Fruit fly (Drosophila melanogaster) whole organism, embryonic: ENCODE measurements around the gene CG43931.

Experiments used
- Atf3 ChIP-seq: fragments of 200-800 bp; sonication (Bioruptor generic); optimal IDR thresholded peaks from 3 replicates; lab custom pipeline; 2016; ENCODE audit warnings: missing biosample characterization, missing genetic modification characterization
- Bdp1 ChIP-seq: fragments of 200-800 bp; sonication (Bioruptor generic); optimal IDR thresholded peaks from 3 replicates; lab custom pipeline; 2016; ENCODE audit warnings: missing biosample characterization, missing genetic modification characterization
- CG10366 ChIP-seq: fragments of 200-800 bp; sonication (Bioruptor generic); IDR thresholded peaks from 2 replicates; pipeline ENCODE4 v1.3.6; 2022; ENCODE audit warnings: missing biosample characterization, missing genetic modification characterization
- CG10431 ChIP-seq: fragments of 200-800 bp; sonication (Bioruptor generic); optimal IDR thresholded peaks from 3 replicates; lab custom pipeline; 2018; ENCODE audit warnings: missing biosample characterization, mild to moderate bottlenecking, missing genetic modification characterization
- CG11696 ChIP-seq: fragments of 200-800 bp; sonication (Bioruptor generic); IDR thresholded peaks from 2 replicates; pipeline ENCODE4 v1.3.6; 2022; ENCODE audit warnings: missing biosample characterization, missing genetic modification characterization
- CG12155 ChIP-seq: fragments of 200-800 bp; sonication (Bioruptor generic); optimal IDR thresholded peaks from 3 replicates; lab custom pipeline; 2016; ENCODE audit warnings: missing biosample characterization, missing genetic modification characterization
- CG12391 ChIP-seq: fragments of 200-800 bp; sonication (Bioruptor generic); optimal IDR thresholded peaks from 3 replicates; lab custom pipeline; 2018; ENCODE audit warnings: missing biosample characterization, mild to moderate bottlenecking, missing genetic modification characterization, moderate library complexity
- CG12744 ChIP-seq: fragments of 200-800 bp; sonication (Bioruptor generic); optimal IDR thresholded peaks from 2 replicates; lab custom pipeline; 2016; ENCODE audit warnings: missing biosample characterization, missing genetic modification characterization
- CG1603 ChIP-seq: fragments of 200-800 bp; sonication (Bioruptor generic); optimal IDR thresholded peaks from 2 replicates; lab custom pipeline; 2019; ENCODE audit warnings: missing biosample characterization, mild to moderate bottlenecking, missing genetic modification characterization, moderate library complexity
- CG1647 ChIP-seq: fragments of 200-800 bp; sonication (Bioruptor generic); optimal IDR thresholded peaks from 3 replicates; lab custom pipeline; 2016; ENCODE audit warnings: missing biosample characterization, missing genetic modification characterization
- CG17385 ChIP-seq: fragments of 200-800 bp; sonication (Bioruptor generic); optimal IDR thresholded peaks from 3 replicates; lab custom pipeline; 2018; ENCODE audit warnings: missing biosample characterization, mild to moderate bottlenecking, missing genetic modification characterization
- CG18011 ChIP-seq: fragments of 200-800 bp; sonication (Bioruptor generic); optimal IDR thresholded peaks from 2 replicates; lab custom pipeline; 2017; ENCODE audit warnings: missing biosample characterization, missing genetic modification characterization, mild to moderate bottlenecking, moderate library complexity, missing genotype
- CG2199 ChIP-seq: fragments of 200-800 bp; sonication (Bioruptor generic); IDR thresholded peaks from 3 replicates; pipeline ENCODE4 v1.3.6; 2022; ENCODE audit warnings: missing biosample characterization, missing genetic modification characterization
- CG30431 ChIP-seq: fragments of 200-800 bp; sonication (Bioruptor generic); optimal IDR thresholded peaks from 2 replicates; lab custom pipeline; 2017; ENCODE audit warnings: missing biosample characterization, missing genetic modification characterization
- CG4328 ChIP-seq: fragments of 200-800 bp; sonication (Bioruptor generic); optimal IDR thresholded peaks from 3 replicates; lab custom pipeline; 2017; ENCODE audit warnings: missing biosample characterization, missing genetic modification reagents, missing genetic modification characterization
- CG4360 ChIP-seq: fragments of 200-800 bp; sonication (Bioruptor generic); IDR thresholded peaks from 2 replicates; pipeline ENCODE4 v1.3.6; 2022; ENCODE audit warnings: missing biosample characterization, missing genetic modification characterization
- CG4820 ChIP-seq: fragments of 200-800 bp; sonication (Bioruptor generic); optimal IDR thresholded peaks from 3 replicates; lab custom pipeline; 2016; ENCODE audit warnings: missing biosample characterization, missing genetic modification characterization
- CG6254 ChIP-seq: fragments of 200-800 bp; sonication (Bioruptor generic); optimal IDR thresholded peaks from 3 replicates; lab custom pipeline; 2017; ENCODE audit warnings: mild to moderate bottlenecking, missing biosample characterization, missing genetic modification reagents, missing genetic modification characterization
- CG8290 ChIP-seq, 3 experiments: fragments of 200-800 bp; sonication (Bioruptor generic); optimal IDR thresholded peaks; 2 replicates each; lab custom pipeline; 2016 to 2019; ENCODE audit warnings: missing biosample characterization in 3 of 3, missing genetic modification characterization in 3 of 3, mild to moderate bottlenecking in 2 of 3, moderate library complexity in 1 of 3
- CG8359 ChIP-seq: fragments of 200-800 bp; sonication (Bioruptor generic); optimal IDR thresholded peaks from 2 replicates; lab custom pipeline; 2017; ENCODE audit warnings: missing biosample characterization, mild to moderate bottlenecking, missing genetic modification characterization, borderline replicate concordance
- CHES-1-like ChIP-seq: fragments of 200-800 bp; sonication (Bioruptor generic); optimal IDR thresholded peaks from 2 replicates; lab custom pipeline; 2016; ENCODE audit warnings: missing biosample characterization, missing genetic modification characterization
- Fer3 ChIP-seq: fragments of 200-800 bp; sonication (Bioruptor generic); optimal IDR thresholded peaks from 2 replicates; lab custom pipeline; 2018; ENCODE audit warnings: missing biosample characterization, mild to moderate bottlenecking, missing genetic modification characterization, moderate library complexity
- Gug ChIP-seq: fragments of 200-800 bp; sonication (Bioruptor generic); IDR thresholded peaks from 4 replicates; pipeline ENCODE4 v1.3.6; 2022; ENCODE audit warnings: missing biosample characterization, missing genetic modification characterization
- H2.0 ChIP-seq: fragments of 200-800 bp; sonication (Bioruptor generic); IDR thresholded peaks from 2 replicates; pipeline ENCODE4 v1.3.6; 2022; ENCODE audit warnings: missing biosample characterization, missing genetic modification characterization
- HLH54F ChIP-seq: fragments of 200-800 bp; sonication (Bioruptor generic); optimal IDR thresholded peaks from 3 replicates; lab custom pipeline; 2016; ENCODE audit warnings: missing biosample characterization, missing genetic modification characterization
- Jarid2 ChIP-seq: fragments of 200-800 bp; sonication (Bioruptor generic); optimal IDR thresholded peaks from 3 replicates; lab custom pipeline; 2017; ENCODE audit warnings: mild to moderate bottlenecking, missing biosample characterization, missing genetic modification reagents, missing genetic modification characterization
- Kr ChIP-seq: fragments of 200-800 bp; sonication (Bioruptor generic); optimal IDR thresholded peaks from 2 replicates; lab custom pipeline; 2017; ENCODE audit warnings: missing biosample characterization, mild to moderate bottlenecking, missing genetic modification characterization
- Nf-YA ChIP-seq: fragments of 200-800 bp; sonication (Bioruptor generic); IDR thresholded peaks from 2 replicates; pipeline ENCODE4 v1.3.6; 2022; ENCODE audit warnings: missing biosample characterization, missing genetic modification characterization
- Nf-YB ChIP-seq: fragments of 200-800 bp; sonication (Bioruptor generic); optimal IDR thresholded peaks from 3 replicates; lab custom pipeline; 2019; ENCODE audit warnings: missing biosample characterization, mild to moderate bottlenecking, missing genetic modification characterization, moderate library complexity
- Nf-YC ChIP-seq: fragments of 200-800 bp; optimal IDR thresholded peaks from 3 replicates; lab custom pipeline; 2019; ENCODE audit warnings: missing biosample characterization, mild to moderate bottlenecking, missing genetic modification characterization, moderate library complexity
- Ptx1 ChIP-seq: fragments of 200-800 bp; sonication (Bioruptor generic); IDR thresholded peaks from 2 replicates; pipeline ENCODE4 v1.3.6; 2022; ENCODE audit warnings: missing biosample characterization, missing genetic modification characterization
- Side ChIP-seq: fragments of 200-800 bp; sonication (Bioruptor generic); optimal IDR thresholded peaks from 2 replicates; lab custom pipeline; 2016; ENCODE audit warnings: missing biosample characterization, missing genetic modification characterization
- abd-A ChIP-seq: fragments of 200-800 bp; sonication (Bioruptor generic); optimal IDR thresholded peaks from 3 replicates; lab custom pipeline; 2019; ENCODE audit warnings: missing biosample characterization, mild to moderate bottlenecking, missing genetic modification characterization, moderate library complexity
- ac ChIP-seq: fragments of 200-800 bp; sonication (Bioruptor generic); optimal IDR thresholded peaks from 3 replicates; lab custom pipeline; 2017; ENCODE audit warnings: missing biosample characterization, mild to moderate bottlenecking, missing genetic modification characterization
- ara ChIP-seq: fragments of 200-800 bp; sonication (Bioruptor generic); IDR thresholded peaks from 2 replicates; pipeline ENCODE4 v1.3.6; 2022; ENCODE audit warnings: missing biosample characterization, missing genetic modification characterization
- caup ChIP-seq: fragments of 200-800 bp; sonication (Bioruptor generic); optimal IDR thresholded peaks from 3 replicates; lab custom pipeline; 2017; ENCODE audit warnings: missing biosample characterization, mild to moderate bottlenecking, missing genetic modification characterization, moderate library complexity; ENCODE audit not compliant: severe bottlenecking
- crol ChIP-seq: fragments of 200-800 bp; sonication (Bioruptor generic); IDR thresholded peaks from 2 replicates; pipeline ENCODE4 v1.3.6; 2022; ENCODE audit warnings: missing biosample characterization, missing genetic modification characterization
- danr ChIP-seq: fragments of 200-800 bp; sonication (Bioruptor generic); IDR thresholded peaks from 2 replicates; pipeline ENCODE4 v1.3.6; 2022; ENCODE audit warnings: missing biosample characterization, missing genetic modification characterization
- dmrt11E ChIP-seq: fragments of 200-800 bp; sonication (Bioruptor generic); optimal IDR thresholded peaks from 3 replicates; lab custom pipeline; 2018; ENCODE audit warnings: missing biosample characterization, mild to moderate bottlenecking, missing genetic modification characterization, moderate library complexity
- gfzf ChIP-seq: fragments of 200-800 bp; sonication (Bioruptor generic); optimal IDR thresholded peaks from 2 replicates; lab custom pipeline; 2016; ENCODE audit warnings: missing biosample characterization, mild to moderate bottlenecking, missing genetic modification characterization, moderate library complexity
- her ChIP-seq: fragments of 200-800 bp; sonication (Bioruptor generic); optimal IDR thresholded peaks from 2 replicates; lab custom pipeline; 2016; ENCODE audit warnings: missing biosample characterization, missing genetic modification characterization
- knrl ChIP-seq: fragments of 200-800 bp; sonication (Bioruptor generic); IDR thresholded peaks from 3 replicates; pipeline ENCODE4 v1.3.6; 2022; ENCODE audit warnings: missing biosample characterization, missing genetic modification characterization; ENCODE audit not compliant: partially characterized antibody
- lov ChIP-seq, 2 experiments: fragments of 200-800 bp in 1 of 2; fragments of >200 bp in 1 of 2; sonication (Bioruptor generic) in 1 of 2; IDR thresholded peaks in 1 of 2; optimal IDR thresholded peaks in 1 of 2; 2 replicates in 1 of 2; 3 replicates in 1 of 2; pipeline versions ENCODE4 v1.3.6 to Lab custom; 2017 to 2022; ENCODE audit warnings: missing biosample characterization in 1 of 2, missing genetic modification characterization in 1 of 2
- mld ChIP-seq: fragments of 200-800 bp; sonication (Bioruptor generic); IDR thresholded peaks from 3 replicates; pipeline ENCODE4 v1.3.6; 2022; ENCODE audit warnings: missing biosample characterization, missing genetic modification characterization; ENCODE audit not compliant: partially characterized antibody
- psq ChIP-seq: fragments of 200-800 bp; sonication (Bioruptor generic); optimal IDR thresholded peaks from 2 replicates; lab custom pipeline; 2017; ENCODE audit warnings: missing biosample characterization, missing genetic modification characterization
- ranshi ChIP-seq: fragments of 200-800 bp; sonication (Bioruptor generic); IDR thresholded peaks from 2 replicates; pipeline ENCODE4 v1.3.6; 2022; ENCODE audit warnings: missing biosample characterization, missing genetic modification characterization
- rib ChIP-seq: fragments of 200-800 bp; sonication (Bioruptor generic); IDR thresholded peaks from 2 replicates; pipeline ENCODE4 v1.3.6; 2022; ENCODE audit warnings: missing biosample characterization, missing genetic modification characterization
- ssp ChIP-seq: fragments of 200-800 bp; sonication (Bioruptor generic); IDR thresholded peaks from 2 replicates; pipeline ENCODE4 v1.3.6; 2022; ENCODE audit warnings: missing biosample characterization, missing genetic modification characterization
- tll ChIP-seq, 2 experiments: fragments of 200-800 bp in 1 of 2; fragments of >200 bp in 1 of 2; sonication (Bioruptor generic) in 1 of 2; optimal IDR thresholded peaks; 2 replicates each; lab custom pipeline; 2017 to 2019; ENCODE audit warnings: missing biosample characterization in 2 of 2, missing genetic modification characterization in 2 of 2, mild to moderate bottlenecking in 1 of 2, moderate library complexity in 1 of 2
- zfh2 ChIP-seq: fragments of 200-800 bp; sonication (Bioruptor generic); optimal IDR thresholded peaks from 2 replicates; lab custom pipeline; 2016; ENCODE audit warnings: missing biosample characterization, missing genetic modification characterization

The CG43931 gene

DNA sequence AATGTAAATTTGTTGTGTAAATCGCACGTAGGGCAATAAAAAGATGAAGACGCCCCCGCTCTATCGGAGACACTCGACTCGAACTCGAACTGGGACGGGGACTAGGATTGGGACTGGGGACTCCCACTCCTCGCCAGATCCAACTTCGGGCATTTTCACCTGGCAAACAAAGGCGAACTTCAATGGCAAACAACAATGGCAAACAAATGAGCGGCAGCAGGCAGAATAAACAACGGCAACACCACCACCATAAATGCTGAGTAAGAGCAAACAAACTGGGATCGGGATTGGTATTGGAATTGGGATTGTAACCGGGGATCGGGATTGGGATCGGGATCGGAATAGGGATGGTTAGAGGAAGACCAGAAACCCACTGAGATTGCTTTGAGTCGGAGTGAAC is 46.8 kb downstream of the CG43931 start (continued):
- peak; percentile 29 for TF ChIP-seq Side (GFP tag; lab: Kevin White, UChicago)
- no peak for TF ChIP-seq CG8359 (GFP tag; lab: Kevin White, UChicago)
- TF ChIP-seq Nf-YA: 0 out of 2 replicates have a peak, but pooled peaks have one; percentile 14
- TF ChIP-seq HLH54F: no peak
- peak; percentile 19 for TF ChIP-seq CG12391 (tag; lab: Kevin White, UChicago)
- TF ChIP-seq CG17385 (GFP tag; lab: Kevin White, UChicago): no peak
- no peak for TF ChIP-seq zfh2 (GFP tag; lab: Kevin White, UChicago)
- no peak for TF ChIP-seq danr
- no peak for TF ChIP-seq CG12744
- no peak for TF ChIP-seq tll (GFP tag; optimal IDR thresholded peaks at IDR 0.05; lab: Kevin White, UChicago)
- TF ChIP-seq CG30431 (GFP tag; lab: Kevin White, UChicago): peak; percentile 15
- no peak for TF ChIP-seq her (GFP tag; lab: Kevin White, UChicago)
- peak; percentile 8 for TF ChIP-seq caup (GFP tag; lab: Kevin White, UChicago)
- no peak for TF ChIP-seq CG4820 (GFP tag; lab: Kevin White, UChicago)
- no peak for TF ChIP-seq ssp (GFP tag; lab: Robert Waterston, UW)
- TF ChIP-seq CG6254: peak; percentile 21
- TF ChIP-seq CG4328: peak; percentile 41
- TF ChIP-seq CG10366 (GFP tag; lab: Robert Waterston, UW): no peak
- peak; percentile 9 for TF ChIP-seq Atf3 (GFP tag; lab: Kevin White, UChicago)
- no peak for TF ChIP-seq Ptx1 (GFP tag; lab: Robert Waterston, UW)
- TF ChIP-seq CHES-1-like (GFP tag; lab: Kevin White, UChicago): peak; percentile 8
- TF ChIP-seq ranshi: no peak
- TF ChIP-seq Nf-YB (GFP tag; lab: Kevin White, UChicago): peak; percentile 6
- TF ChIP-seq Kr (GFP tag; lab: Kevin White, UChicago): peak; percentile 66
- peak; percentile 53 for TF ChIP-seq dmrt11E (tag; lab: Kevin White, UChicago)
- TF ChIP-seq rib (GFP tag; lab: Robert Waterston, UW): no peak
- TF ChIP-seq ac: peak; percentile 67
- peak; percentile 31 for TF ChIP-seq CG10431 (GFP tag; lab: Kevin White, UChicago)
- TF ChIP-seq Fer3 (tag; lab: Kevin White, UChicago): no peak
- TF ChIP-seq Gug (GFP tag; lab: Robert Waterston, UW): no peak
- no peak for TF ChIP-seq CG12155 (GFP tag; lab: Kevin White, UChicago)
- TF ChIP-seq Bdp1: peak; percentile 40
- peak; percentile 31 for TF ChIP-seq CG8290 (GFP tag; optimal IDR thresholded peaks at IDR 0.05; lab: Kevin White, UChicago)
- TF ChIP-seq CG8290 (tag; optimal IDR thresholded peaks at IDR 0.05; lab: Kevin White, UChicago): peak; percentile 3 to 21
- no peak for TF ChIP-seq Nf-YC (tag; lab: Kevin White, UChicago)
- TF ChIP-seq H2.0 (GFP tag; lab: Robert Waterston, UW): no peak
- no peak for TF ChIP-seq CG1647 (GFP tag; lab: Kevin White, UChicago)
- no peak for TF ChIP-seq Jarid2
- no peak for TF ChIP-seq mld
- TF ChIP-seq CG1603: peak; percentile 66
- TF ChIP-seq psq (GFP tag; lab: Kevin White, UChicago): no peak
- TF ChIP-seq ara: peak; percentile 43; the same call in 1 of the 2 replicates
- no peak for TF ChIP-seq abd-A (tag; lab: Kevin White, UChicago)
- no peak for TF ChIP-seq knrl
- TF ChIP-seq CG2199 (GFP tag; lab: Robert Waterston, UW): no peak
- TF ChIP-seq lov (optimal IDR thresholded peaks at IDR 0.05; lab: Kevin White, UChicago): no peak
- peak; percentile 71; the same call in 2 of the 3 replicates for TF ChIP-seq lov (GFP tag; IDR thresholded peaks at IDR 0.05; lab: Robert Waterston, UW)
- TF ChIP-seq crol: no peak
- TF ChIP-seq gfzf: no peak
- no peak for TF ChIP-seq CG11696 (GFP tag; lab: Robert Waterston, UW)
- TF ChIP-seq CG4360 (GFP tag; lab: Robert Waterston, UW): no peak
- TF ChIP-seq CG18011 (GFP tag; lab: Kevin White, UChicago): no peak
